Worm (Caenorhabditis elegans): ENCODE results near the gene T28A8.3.

The T28A8.3 gene

DNA sequence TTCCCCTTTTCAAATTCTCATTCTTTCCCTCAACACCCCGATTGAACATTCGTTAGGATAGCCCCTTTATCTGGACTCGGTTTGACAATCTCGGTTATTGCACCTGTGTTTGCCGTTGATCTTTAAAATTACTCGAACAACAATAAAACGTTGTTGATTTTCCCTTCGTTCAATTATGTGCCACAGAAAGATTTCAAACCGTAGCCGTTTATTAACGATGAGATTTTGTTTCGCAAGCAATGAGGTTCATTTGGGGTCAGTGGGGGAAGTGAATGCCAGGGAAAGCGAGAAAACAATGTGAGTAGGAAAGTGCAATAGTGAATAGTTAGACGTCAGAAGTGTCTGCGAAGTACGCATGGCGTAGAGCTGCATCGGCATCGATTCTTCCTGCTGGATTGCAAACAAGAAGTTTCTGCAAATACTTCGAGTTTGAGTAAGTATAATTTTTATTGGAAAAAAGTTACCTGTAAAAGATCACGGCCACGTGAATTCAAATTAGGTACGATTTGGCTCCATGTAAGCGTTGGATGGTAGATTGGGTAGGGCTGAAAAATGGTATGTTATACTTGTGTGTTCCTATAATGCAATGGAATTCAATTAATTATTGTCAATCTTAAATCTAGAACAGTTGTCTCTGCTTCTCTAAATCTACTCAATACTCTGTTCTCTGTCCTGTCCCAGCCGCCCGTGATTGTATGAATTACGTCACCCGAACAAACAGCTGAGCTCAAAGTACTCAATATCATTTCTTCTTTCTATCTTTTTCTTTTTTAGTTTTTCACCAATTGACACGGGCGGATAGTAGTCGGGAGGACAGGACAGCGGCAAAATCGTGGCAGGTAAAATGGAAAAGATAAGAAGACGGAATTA lies 41.1 kb upstream of the T28A8.3 start, which contains the start of gene kel-3 (continued):
- TF ChIP-seq ztf-6 (GFP tag; IDR thresholded peaks at IDR 0.05), result no peak; the same call in 1 of the 2 replicates
- no peak for TF ChIP-seq snpc-4 (GFP tag; optimal IDR thresholded peaks at IDR 0.05)
- TF ChIP-seq snpc-4 (tag; optimal IDR thresholded peaks at IDR 0.05), result peak in 3 of 4 experiments; percentile 51 to 79 (median 56)

- TF ChIP-seq K12H6.12 (tag; optimal IDR thresholded peaks at IDR 0.05) (peak; percentile 19), cebp-1 (GFP tag; IDR thresholded peaks at IDR 0.05) (no peak), cebp-1 (tag; optimal IDR thresholded peaks at IDR 0.05) (peak; percentile 68), madf-6 (GFP tag; IDR thresholded peaks at IDR 0.05) (peak; percentile 66), pha-4 (tag; optimal IDR thresholded peaks at IDR 0.05) (peak; percentile 69), zfh-2 (GFP tag; conservative IDR thresholded peaks at IDR 0.05) (no peak), B0336.3 (GFP tag; IDR thresholded peaks at IDR 0.05) (peak; percentile 51; the same call in 1 of the 2 replicates), rcor-1 (GFP tag; IDR thresholded peaks at IDR 0.05) (peak; percentile 67), bed-2 (GFP tag; IDR thresholded peaks at IDR 0.05) (no peak), hlh-12 (tag; optimal IDR thresholded peaks at IDR 0.05) (no peak), attf-5 (GFP tag; optimal IDR thresholded peaks at IDR 0.05) (peak; percentile 18), nhr-27 (tag; optimal IDR thresholded peaks at IDR 0.05) (no peak), ztf-22 (GFP tag; optimal IDR thresholded peaks at IDR 0.05) (no peak), hlh-26 (GFP tag; conservative IDR thresholded peaks at IDR 0.05) (no peak), madf-8 (GFP tag; conservative IDR thresholded peaks at IDR 0.05) (no peak), snpc-3.4 (tag; optimal IDR thresholded peaks at IDR 0.05) (peak; percentile 72), ceh-58 (GFP tag; IDR thresholded peaks at IDR 0.05) (no peak), F57C9.4 (tag; optimal IDR thresholded peaks at IDR 0.05) (no peak), rpc-1 (optimal IDR thresholded peaks at IDR 0.05) (no peak), rpc-1 (tag; optimal IDR thresholded peaks at IDR 0.05) (no peak), him-1 (tag; optimal IDR thresholded peaks at IDR 0.05) (no peak), F33H1.4 (GFP tag; IDR thresholded peaks at IDR 0.05) (peak; percentile 75), ceh-100 (GFP tag; IDR thresholded peaks at IDR 0.05) (peak; percentile 58; the same call in 1 of the 2 replicates), zim-3 (tag; optimal IDR thresholded peaks at IDR 0.05) (no peak), tlf-1 (GFP tag; optimal IDR thresholded peaks at IDR 0.05) (peak; percentile 68), F37B4.10 (GFP tag; IDR thresholded peaks at IDR 0.05) (no peak), lin-54 (GFP tag; optimal IDR thresholded peaks at IDR 0.05) (peak; percentile 84), Y53G8AR.9 (GFP tag; conservative IDR thresholded peaks at IDR 0.05) (peak; percentile 87; the same call in 1 of the 2 replicates), F22D6.2 (tag; optimal IDR thresholded peaks at IDR 0.05) (no peak), let-526 (GFP tag; IDR thresholded peaks at IDR 0.05) (no peak), nhr-90 (tag; optimal IDR thresholded peaks at IDR 0.05) (no peak), D2030.7 (GFP tag; IDR thresholded peaks at IDR 0.05) (peak; percentile 72; the same call in 1 of the 2 replicates), B0035.1 (tag; optimal IDR thresholded peaks at IDR 0.05) (no peak), madf-10 (tag; optimal IDR thresholded peaks at IDR 0.05) (peak; percentile 15), atf-7 (tag; optimal IDR thresholded peaks at IDR 0.05) (peak; percentile 16), ztf-18 (tag; optimal IDR thresholded peaks at IDR 0.05) (peak; percentile 96), madf-3 (GFP tag; IDR thresholded peaks at IDR 0.05) (no peak), C06A6.2 (GFP tag; conservative IDR thresholded peaks at IDR 0.05) (no peak), F39B2.1 (GFP tag; IDR thresholded peaks at IDR 0.05) (no peak), somi-1 (GFP tag; optimal IDR thresholded peaks at IDR 0.05) (no peak), T26A5.8 (tag; optimal IDR thresholded peaks at IDR 0.05) (no peak), Y56A3A.18 (GFP tag; IDR thresholded peaks at IDR 0.05) (peak; percentile 52; the same call in 1 of the 2 replicates), nfya-2 (GFP tag; IDR thresholded peaks at IDR 0.05) (no peak)
These were observed 39.8 kb upstream of the T28A8.3 start, which contains the start of gene cdk-5 for ce11 chrIII:13465918-13466592. Gene cdk-5, minus strand, starts transcription at chrIII:13466342.

All from whole organism, young adult.